Worm (Caenorhabditis elegans) whole organism, young adult: Measurements from ENCODE around the gene ippk-1.

ENCODE experiments used
- B0035.1 ChIP-seq: sonication (generic microtip); optimal IDR thresholded peaks from 2 replicates; lab custom pipeline; 2016; ENCODE audit warnings: missing genetic modification characterization, mild to moderate bottlenecking, missing compliant biosample characterization, missing genotype, missing genetic modification reagents
- F52B5.7 ChIP-seq: sonication (generic microtip); optimal IDR thresholded peaks from 2 replicates; lab custom pipeline; 2016; ENCODE audit warnings: mild to moderate bottlenecking, missing genetic modification characterization, missing compliant biosample characterization
- T07F8.4 ChIP-seq: sonication (generic microtip); optimal IDR thresholded peaks from 2 replicates; lab custom pipeline; 2016; ENCODE audit warnings: mild to moderate bottlenecking, missing genetic modification characterization, moderate library complexity, missing compliant biosample characterization
- let-607 ChIP-seq, 2 experiments: fragments of 200-800 bp in 1 of 2; sonication (Bioruptor generic) in 1 of 2; sonication (generic microtip) in 1 of 2; optimal IDR thresholded peaks; 2 replicates each; lab custom pipeline; 2016 to 2018; ENCODE audit warnings: mild to moderate bottlenecking in 2 of 2, missing compliant biosample characterization in 2 of 2, missing genetic modification characterization in 2 of 2, moderate library complexity in 2 of 2, missing genotype in 1 of 2
- mel-28 ChIP-seq: sonication (generic microtip); optimal IDR thresholded peaks from 2 replicates; lab custom pipeline; 2016; ENCODE audit warnings: borderline replicate concordance, mild to moderate bottlenecking, missing genetic modification characterization, missing compliant biosample characterization
- ztf-22 ChIP-seq: fragments of 200-800 bp; sonication (Bioruptor generic); optimal IDR thresholded peaks from 2 replicates; lab custom pipeline; 2018; ENCODE audit warnings: mild to moderate bottlenecking, missing genetic modification characterization, moderate library complexity, missing compliant biosample characterization

DNA sequence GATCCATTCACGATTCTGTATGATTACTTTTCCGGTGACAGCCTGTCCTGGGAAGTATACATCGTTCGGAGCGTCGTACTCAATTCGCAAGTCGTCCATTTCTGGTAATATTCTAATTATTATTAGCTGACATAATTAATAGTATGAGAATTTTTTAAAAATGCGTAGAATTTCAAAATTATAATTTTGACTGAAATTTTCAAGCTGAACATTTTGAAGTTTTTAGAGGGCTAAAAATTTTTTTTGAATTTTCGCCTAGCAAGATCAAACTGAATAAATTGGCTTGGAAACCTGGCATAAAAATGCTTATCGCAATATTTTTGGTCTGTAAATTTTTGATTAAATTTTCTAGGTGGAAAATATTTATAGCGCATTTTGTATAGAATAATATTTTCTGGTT, 19.8 kb downstream of the ippk-1 start, which contains the start of gene arrd-7:
- TF ChIP-seq mel-28 (no peak), B0035.1 (tag; lab: Kevin White, UChicago) (no peak), F52B5.7 (tag; lab: Kevin White, UChicago) (no peak), T07F8.4 (tag; lab: Kevin White, UChicago) (no peak), ztf-22 (GFP tag; lab: Kevin White, UChicago) (no peak), let-607 (tag; optimal IDR thresholded peaks at IDR 0.05; lab: Kevin White, UChicago) (no peak)
